Worm (Caenorhabditis elegans): ENCODE results near the gene ZC376.8.

DNA sequence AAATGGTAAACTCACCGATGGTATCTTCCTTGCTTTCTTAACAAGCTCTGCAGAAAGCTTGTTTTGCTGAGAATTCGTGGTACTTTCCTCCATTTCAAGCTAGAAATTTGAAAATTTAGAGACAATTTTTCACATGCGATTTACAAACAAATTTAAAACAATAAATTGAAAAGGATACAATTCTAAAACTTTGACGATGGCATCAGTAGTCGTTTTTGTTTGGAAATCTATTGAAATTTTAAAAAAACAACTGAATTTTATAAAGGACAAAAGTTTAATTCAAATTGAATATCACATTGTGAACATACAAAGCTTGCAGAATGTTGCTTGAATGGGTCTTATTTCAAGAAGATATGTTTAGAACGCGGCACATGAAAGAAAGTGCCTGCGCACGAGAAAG, 12.4 kb upstream of the ZC376.8 start, which contains the start of gene ocam-1:
- TF ChIP-seq dmd-4 (tag; optimal IDR thresholded peaks at IDR 0.05; ENCODE audit: borderline replicate concordance): no peak
- no peak for TF ChIP-seq elt-2 (tag; optimal IDR thresholded peaks at IDR 0.05)
- no peak for TF ChIP-seq lin-11 (tag; optimal IDR thresholded peaks at IDR 0.05)
- no peak for TF ChIP-seq rnt-1 (tag; optimal IDR thresholded peaks at IDR 0.05)
- no peak for TF ChIP-seq pqm-1 (tag; optimal IDR thresholded peaks at IDR 0.05)
- TF ChIP-seq ztf-16 (tag; optimal IDR thresholded peaks at IDR 0.05): no peak
- no peak for TF ChIP-seq sox-4 (tag; optimal IDR thresholded peaks at IDR 0.05)
- no peak for TF ChIP-seq zip-5 (tag; optimal IDR thresholded peaks at IDR 0.05)
- TF ChIP-seq fkh-10 (GFP tag; optimal IDR thresholded peaks at IDR 0.05): no peak
- TF ChIP-seq unc-55 (GFP tag; optimal IDR thresholded peaks at IDR 0.05): no peak
